Worm (Caenorhabditis elegans) whole organism, midembryonic: Measurements from ENCODE around the gene F08D12.4.

ENCODE experiments used
- klf-2 ChIP-seq: fragments of 200-800 bp; sonication (Bioruptor generic); conservative IDR thresholded peaks from 2 replicates; pipeline ENCODE4 v1.3.6; 2022; ENCODE audit warnings: missing genetic modification reagents, missing genetic modification characterization, missing compliant biosample characterization
- ztf-29 ChIP-seq: fragments of 200-800 bp; sonication (Bioruptor generic); IDR thresholded peaks from 2 replicates; pipeline ENCODE4 v1.3.6; 2022; ENCODE audit warnings: missing genetic modification reagents, missing genetic modification characterization, missing compliant biosample characterization

DNA sequence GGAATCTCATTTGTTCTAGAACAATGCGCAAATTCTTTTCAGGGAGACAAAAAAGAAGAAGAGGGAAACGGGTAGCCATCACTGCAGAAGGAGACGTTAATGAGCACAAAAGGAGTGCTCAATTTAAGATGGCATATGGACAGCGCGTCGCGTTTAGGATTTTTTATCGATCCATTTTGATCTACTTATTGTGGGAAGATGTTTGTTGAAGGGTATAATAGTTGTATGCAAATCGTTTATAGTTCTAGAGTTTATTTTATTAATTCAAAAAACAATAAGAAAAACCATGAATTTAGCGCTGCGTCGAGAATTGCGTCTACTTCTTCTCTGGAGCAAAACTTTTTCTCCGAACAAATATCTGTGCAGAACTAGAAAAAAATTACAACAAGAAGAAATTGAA lies 4.4 kb upstream of the F08D12.4 start, which contains the start of gene sdz-9:
- TF ChIP-seq ztf-29 (no peak), klf-2 (no peak)
